Worm (Caenorhabditis elegans) whole organism, late embryonic: ENCODE measurements around the gene orc-3.

Experiments used
- ama-1 ChIP-seq: fragments of 150-350 bp; optimal IDR thresholded peaks from 2 replicates; lab custom pipeline; 2014
- ceh-6 ChIP-seq: fragments of 200-800 bp; sonication (Bioruptor generic); optimal IDR thresholded peaks from 2 replicates; lab custom pipeline; 2018; ENCODE audit warnings: mild to moderate bottlenecking, missing genetic modification characterization, missing compliant biosample characterization
- ets-4 ChIP-seq: sonication (generic microtip); optimal IDR thresholded peaks from 2 replicates; lab custom pipeline; 2016; ENCODE audit warnings: missing genetic modification characterization, missing compliant biosample characterization
- fkh-6 ChIP-seq: sonication (generic microtip); optimal IDR thresholded peaks from 2 replicates; lab custom pipeline; 2016; ENCODE audit warnings: missing genetic modification characterization, missing compliant biosample characterization
- pat-9 ChIP-seq: fragments of 200-800 bp; sonication (Bioruptor generic); optimal IDR thresholded peaks from 2 replicates; lab custom pipeline; 2018; ENCODE audit warnings: mild to moderate bottlenecking, missing genetic modification characterization, moderate library complexity, missing compliant biosample characterization
- pha-4 ChIP-seq: fragments of 150-350 bp; optimal IDR thresholded peaks from 2 replicates; lab custom pipeline; 2018; ENCODE audit warnings: missing biosample characterization, missing genetic modification reagents, missing genetic modification characterization
- rnt-1 ChIP-seq: sonication (generic microtip); optimal IDR thresholded peaks from 2 replicates; lab custom pipeline; 2016; ENCODE audit warnings: missing genetic modification characterization, missing compliant biosample characterization
- sdc-2 ChIP-seq: sonication (generic microtip); optimal IDR thresholded peaks from 2 replicates; lab custom pipeline; 2016; ENCODE audit warnings: missing genotype, missing genetic modification characterization, missing compliant biosample characterization

ce11 chrIII:1201958-1202596, 5.9 kb upstream of the orc-3 start, which contains the start of the genes mrpl-45 and Y119D3B.12:
- TF ChIP-seq ets-4 (tag; lab: Kevin White, UChicago): no peak
- no peak for TF ChIP-seq ama-1 (lab: Kevin White, UChicago)
- no peak for TF ChIP-seq fkh-6 (tag; lab: Kevin White, UChicago)
- TF ChIP-seq sdc-2 (tag; lab: Kevin White, UChicago): no peak
- no peak for TF ChIP-seq pha-4 (tag; lab: Kevin White, UChicago)
- TF ChIP-seq pat-9: peak; percentile 23
- TF ChIP-seq rnt-1 (tag; lab: Kevin White, UChicago): peak; percentile 35
- TF ChIP-seq ceh-6: no peak
